Worm (Caenorhabditis elegans) whole organism, young adult: Measurements from ENCODE around the gene pitr-2.
A peak's percentile ranks its signal among the peaks of the same experiment; 100 is the strongest.

Source experiments
- C17E4.6 ChIP-seq: fragments of 200-800 bp; sonication (Bioruptor generic); IDR thresholded peaks from 2 replicates; pipeline ENCODE4 v1.3.6; 2022; ENCODE audit warnings: missing genetic modification reagents, missing genetic modification characterization, missing compliant biosample characterization
- F22D6.2 ChIP-seq: sonication (generic microtip); optimal IDR thresholded peaks from 2 replicates; lab custom pipeline; 2016; ENCODE audit warnings: mild to moderate bottlenecking, missing genetic modification characterization, missing compliant biosample characterization
- F49E8.2 ChIP-seq: sonication (generic microtip); optimal IDR thresholded peaks from 3 replicates; lab custom pipeline; 2017; ENCODE audit warnings: missing genetic modification characterization, mild to moderate bottlenecking, missing compliant biosample characterization, antibody characterized with exemption, moderate library complexity; ENCODE audit not compliant: insufficient read depth
- F57C9.4 ChIP-seq: sonication (generic microtip); optimal IDR thresholded peaks from 2 replicates; lab custom pipeline; 2017; ENCODE audit warnings: mild to moderate bottlenecking, missing genetic modification characterization, missing compliant biosample characterization
- Y53G8AR.9 ChIP-seq: fragments of 200-800 bp; sonication (Bioruptor generic); conservative IDR thresholded peaks from 2 replicates; pipeline ENCODE4 v1.3.6; 2022; ENCODE audit warnings: missing genetic modification reagents, missing genetic modification characterization, missing compliant biosample characterization
- Y56A3A.18 ChIP-seq: fragments of 200-800 bp; sonication (Bioruptor generic); IDR thresholded peaks from 2 replicates; pipeline ENCODE4 v1.3.6; 2022; ENCODE audit warnings: missing genetic modification reagents, missing genetic modification characterization, missing compliant biosample characterization
- Y79H2A.3 ChIP-seq: fragments of 200-800 bp; sonication (Bioruptor generic); conservative IDR thresholded peaks from 2 replicates; pipeline ENCODE4 v1.3.6; 2022; ENCODE audit warnings: missing genetic modification reagents, missing genetic modification characterization, missing compliant biosample characterization
- ZK185.1 ChIP-seq: sonication (generic microtip); optimal IDR thresholded peaks from 2 replicates; lab custom pipeline; 2016; ENCODE audit warnings: mild to moderate bottlenecking, missing genetic modification characterization, missing compliant biosample characterization; ENCODE audit not compliant: poor library complexity, severe bottlenecking
- akir-1 ChIP-seq: fragments of 200-800 bp; sonication (Bioruptor generic); optimal IDR thresholded peaks from 2 replicates; lab custom pipeline; 2018; ENCODE audit warnings: mild to moderate bottlenecking, missing genetic modification characterization, moderate library complexity, missing compliant biosample characterization
- atf-7 ChIP-seq: sonication (generic microtip); optimal IDR thresholded peaks from 2 replicates; lab custom pipeline; 2017; ENCODE audit warnings: mild to moderate bottlenecking, missing genetic modification characterization, missing compliant biosample characterization
- attf-3 ChIP-seq: fragments of 200-800 bp; sonication (Bioruptor generic); conservative IDR thresholded peaks from 2 replicates; pipeline ENCODE4 v1.3.6; 2022; ENCODE audit warnings: missing genetic modification reagents, missing genetic modification characterization, missing compliant biosample characterization
- bed-2 ChIP-seq: fragments of 200-800 bp; sonication (Bioruptor generic); IDR thresholded peaks from 2 replicates; pipeline ENCODE4 v1.3.6; 2022; ENCODE audit warnings: missing genetic modification reagents, missing genetic modification characterization, missing compliant biosample characterization
- ceh-100 ChIP-seq: fragments of 200-800 bp; sonication (Bioruptor generic); IDR thresholded peaks from 2 replicates; pipeline ENCODE4 v1.3.6; 2022; ENCODE audit warnings: missing genetic modification reagents, missing genetic modification characterization, missing compliant biosample characterization
- die-1 ChIP-seq: sonication (generic microtip); optimal IDR thresholded peaks from 2 replicates; lab custom pipeline; 2016; ENCODE audit warnings: missing genotype, mild to moderate bottlenecking, missing genetic modification characterization, missing compliant biosample characterization
- efl-1 ChIP-seq: fragments of 150-350 bp; optimal IDR thresholded peaks from 2 replicates; lab custom pipeline; 2014; ENCODE audit warnings: missing biosample characterization, missing genetic modification reagents, missing genetic modification characterization
- ekl-4 ChIP-seq: fragments of 200-800 bp; sonication (Bioruptor generic); IDR thresholded peaks from 2 replicates; pipeline ENCODE4 v1.3.6; 2022; ENCODE audit warnings: missing genetic modification reagents, missing genetic modification characterization, missing compliant biosample characterization
- him-1 ChIP-seq: sonication (generic microtip); optimal IDR thresholded peaks from 2 replicates; lab custom pipeline; 2016; ENCODE audit warnings: missing genotype, missing genetic modification reagents, missing genetic modification characterization, missing compliant biosample characterization
- hmg-1.2 ChIP-seq: fragments of 200-800 bp; sonication (Bioruptor generic); IDR thresholded peaks from 2 replicates; pipeline ENCODE4 v1.3.6; 2022; ENCODE audit warnings: missing genetic modification reagents, missing genetic modification characterization, missing compliant biosample characterization
- let-607 ChIP-seq, 2 experiments: fragments of 200-800 bp in 1 of 2; sonication (Bioruptor generic) in 1 of 2; sonication (generic microtip) in 1 of 2; optimal IDR thresholded peaks; 2 replicates each; lab custom pipeline; 2016 to 2018; ENCODE audit warnings: mild to moderate bottlenecking in 2 of 2, missing compliant biosample characterization in 2 of 2, missing genetic modification characterization in 2 of 2, moderate library complexity in 2 of 2, missing genotype in 1 of 2
- lin-35 ChIP-seq, 3 experiments: fragments of 150-350 bp in 2 of 3; sonication (generic microtip) in 1 of 3; optimal IDR thresholded peaks; 2 replicates each; lab custom pipeline; 2014 to 2018; ENCODE audit warnings: missing biosample characterization in 3 of 3, missing genetic modification characterization in 3 of 3, missing genetic modification reagents in 3 of 3
- lin-40 ChIP-seq: sonication (generic microtip); optimal IDR thresholded peaks from 2 replicates; lab custom pipeline; 2016; ENCODE audit warnings: missing genetic modification characterization, mild to moderate bottlenecking, missing compliant biosample characterization, missing genotype, missing genetic modification reagents
- madf-10 ChIP-seq: sonication (generic microtip); optimal IDR thresholded peaks from 2 replicates; lab custom pipeline; 2016; ENCODE audit warnings: mild to moderate bottlenecking, missing genetic modification characterization, missing compliant biosample characterization
- madf-6 ChIP-seq: fragments of 200-800 bp; sonication (Bioruptor generic); IDR thresholded peaks from 2 replicates; pipeline ENCODE4 v1.3.6; 2022; ENCODE audit warnings: missing genetic modification reagents, missing genetic modification characterization, missing compliant biosample characterization
- mcd-1 ChIP-seq: fragments of 200-800 bp; sonication (Bioruptor generic); IDR thresholded peaks from 2 replicates; pipeline ENCODE4 v1.3.6; 2022; ENCODE audit warnings: missing genetic modification reagents, missing genetic modification characterization, missing compliant biosample characterization
- mel-28 ChIP-seq: sonication (generic microtip); optimal IDR thresholded peaks from 2 replicates; lab custom pipeline; 2016; ENCODE audit warnings: borderline replicate concordance, mild to moderate bottlenecking, missing genetic modification characterization, missing compliant biosample characterization
- nfyb-1 ChIP-seq: fragments of 200-800 bp; sonication (Bioruptor generic); IDR thresholded peaks from 2 replicates; pipeline ENCODE4 v1.3.6; 2022; ENCODE audit warnings: missing genetic modification reagents, missing genetic modification characterization, missing compliant biosample characterization
- nhr-80 ChIP-seq: sonication (generic microtip); optimal IDR thresholded peaks from 2 replicates; lab custom pipeline; 2016; ENCODE audit warnings: missing genetic modification characterization, missing compliant biosample characterization
- rcor-1 ChIP-seq: fragments of 200-800 bp; sonication (Bioruptor generic); IDR thresholded peaks from 2 replicates; pipeline ENCODE4 v1.3.6; 2022; ENCODE audit warnings: missing genetic modification reagents, missing genetic modification characterization, missing compliant biosample characterization
- repo-1 ChIP-seq: sonication (generic microtip); optimal IDR thresholded peaks from 2 replicates; lab custom pipeline; 2017; ENCODE audit warnings: mild to moderate bottlenecking, missing genetic modification characterization, missing compliant biosample characterization
- sea-2 ChIP-seq: fragments of 200-800 bp; sonication (Bioruptor generic); IDR thresholded peaks from 2 replicates; pipeline ENCODE4 v1.3.6; 2022; ENCODE audit warnings: missing genetic modification characterization, missing compliant biosample characterization
- snpc-3.4 ChIP-seq: sonication (generic microtip); optimal IDR thresholded peaks from 2 replicates; lab custom pipeline; 2017; ENCODE audit warnings: missing genetic modification characterization, mild to moderate bottlenecking, missing compliant biosample characterization, antibody characterized with exemption, moderate library complexity, missing genotype, missing genetic modification reagents
- snpc-4 ChIP-seq, 5 experiments: fragments of 150-350 bp in 1 of 5; sonication (generic microtip) in 4 of 5; optimal IDR thresholded peaks; 2 replicates each; lab custom pipeline; 2014 to 2018; ENCODE audit warnings: missing genetic modification characterization in 5 of 5, missing biosample characterization in 3 of 5, antibody characterized with exemption in 2 of 5, mild to moderate bottlenecking in 2 of 5, missing compliant biosample characterization in 2 of 5, missing genotype in 2 of 5, moderate library complexity in 2 of 5, missing genetic modification reagents in 1 of 5
- somi-1 ChIP-seq: fragments of 200-800 bp; sonication (Bioruptor generic); optimal IDR thresholded peaks from 2 replicates; lab custom pipeline; 2018; ENCODE audit warnings: mild to moderate bottlenecking, missing genetic modification characterization, missing compliant biosample characterization
- tlf-1 ChIP-seq: fragments of 200-800 bp; sonication (Bioruptor generic); optimal IDR thresholded peaks from 2 replicates; lab custom pipeline; 2018; ENCODE audit warnings: mild to moderate bottlenecking, missing genetic modification characterization, missing compliant biosample characterization
- unc-62 ChIP-seq: fragments of 150-350 bp; optimal IDR thresholded peaks from 2 replicates; lab custom pipeline; 2014; ENCODE audit warnings: missing biosample characterization, missing genetic modification reagents, missing genetic modification characterization
- ztf-22 ChIP-seq: fragments of 200-800 bp; sonication (Bioruptor generic); optimal IDR thresholded peaks from 2 replicates; lab custom pipeline; 2018; ENCODE audit warnings: mild to moderate bottlenecking, missing genetic modification characterization, moderate library complexity, missing compliant biosample characterization
- ztf-6 ChIP-seq: fragments of 200-800 bp; sonication (Bioruptor generic); IDR thresholded peaks from 2 replicates; pipeline ENCODE4 v1.3.6; 2022; ENCODE audit warnings: missing genetic modification reagents, missing genetic modification characterization, missing compliant biosample characterization

The pitr-2 gene

DNA sequence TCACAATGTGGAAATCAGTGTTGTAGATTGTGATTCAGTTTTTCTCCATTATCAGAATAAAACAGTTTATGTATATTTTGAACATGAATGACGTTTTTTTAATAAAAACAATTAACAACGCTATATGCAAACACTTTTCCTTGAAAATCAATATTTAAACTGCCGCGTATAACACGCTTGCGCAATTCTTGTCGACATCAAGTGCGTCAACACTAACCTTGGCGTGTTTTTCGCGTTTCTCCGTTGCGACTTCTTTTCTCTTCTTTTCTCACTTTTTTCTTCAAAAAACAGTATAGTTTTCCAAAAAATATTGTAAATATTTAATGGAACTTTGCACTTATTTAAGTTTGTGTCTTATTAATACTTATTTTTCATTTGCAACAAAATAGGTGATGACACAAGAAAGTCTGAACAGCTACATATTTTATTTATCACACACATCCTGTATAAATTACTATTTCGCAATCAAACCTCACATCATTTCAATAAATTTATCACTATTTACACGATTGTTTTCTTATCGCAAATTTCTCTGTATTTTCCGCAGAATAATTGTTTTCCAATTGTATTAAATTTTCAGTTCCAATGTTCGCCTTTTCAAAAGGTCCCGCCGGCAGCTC, 37.8 kb upstream of the pitr-2 start, which contains the start of gene spas-1 (continued):
- peak; percentile 46 for TF ChIP-seq ZK185.1
- no peak for TF ChIP-seq ztf-6 (GFP tag; lab: Robert Waterston, UW)
- TF ChIP-seq attf-3 (GFP tag; lab: Robert Waterston, UW): 0 out of 2 replicates have a peak, but pooled peaks have one; percentile 14
- no peak for TF ChIP-seq bed-2 (GFP tag; lab: Robert Waterston, UW)
- peak; percentile 84 for TF ChIP-seq mcd-1 (GFP tag; lab: Robert Waterston, UW)
- 0 out of 2 replicates have a peak, but pooled peaks have one; percentile 22 for TF ChIP-seq Y53G8AR.9 (GFP tag; lab: Robert Waterston, UW)
- TF ChIP-seq let-607 (tag; optimal IDR thresholded peaks at IDR 0.05; lab: Kevin White, UChicago): peak in 1 of 2 experiments; percentile 47
- TF ChIP-seq him-1 (tag; lab: Kevin White, UChicago): peak; percentile 7
- TF ChIP-seq sea-2 (GFP tag; lab: Robert Waterston, UW): no peak
- TF ChIP-seq F22D6.2 (tag; lab: Kevin White, UChicago): peak; percentile 26
- peak; percentile 52 for TF ChIP-seq madf-10 (tag; lab: Kevin White, UChicago)
- peak; percentile 3 for TF ChIP-seq die-1
- no peak for TF ChIP-seq Y79H2A.3
- TF ChIP-seq nfyb-1 (GFP tag; lab: Robert Waterston, UW): peak; percentile 56; the same call in 1 of the 2 replicates
- TF ChIP-seq ztf-22: no peak
- TF ChIP-seq hmg-1.2 (GFP tag; lab: Robert Waterston, UW): peak; percentile 29; the same call in 1 of the 2 replicates
- peak; percentile 38 for TF ChIP-seq repo-1 (tag; lab: Kevin White, UChicago)
- no peak for TF ChIP-seq C17E4.6
- peak; percentile 68 for TF ChIP-seq tlf-1 (GFP tag; lab: Kevin White, UChicago)
- peak; percentile 49; the same call in 1 of the 2 replicates for TF ChIP-seq Y56A3A.18 (GFP tag; lab: Robert Waterston, UW)
- TF ChIP-seq madf-6 (GFP tag; lab: Robert Waterston, UW): peak; percentile 72
- TF ChIP-seq nhr-80 (tag; lab: Kevin White, UChicago): peak; percentile 77
- TF ChIP-seq lin-40 (tag; lab: Kevin White, UChicago): peak; percentile 86
- no peak for TF ChIP-seq F49E8.2
- no peak for TF ChIP-seq unc-62 (GFP tag; lab: Kevin White, UChicago)
- TF ChIP-seq mel-28 (tag; lab: Kevin White, UChicago): no peak
- peak; percentile 85 for TF ChIP-seq rcor-1 (GFP tag; lab: Robert Waterston, UW)
- TF ChIP-seq ekl-4 (GFP tag; lab: Robert Waterston, UW): peak; percentile 70; the same call in 1 of the 2 replicates
- TF ChIP-seq snpc-4 (GFP tag; optimal IDR thresholded peaks at IDR 0.05; lab: Kevin White, UChicago): no peak
- TF ChIP-seq snpc-4 (tag; optimal IDR thresholded peaks at IDR 0.05; lab: Kevin White, UChicago): peak in 1 of 4 experiments; percentile 76
- no peak for TF ChIP-seq atf-7 (tag; lab: Kevin White, UChicago)
- TF ChIP-seq efl-1 (GFP tag; lab: Kevin White, UChicago): peak; percentile 79
- TF ChIP-seq F57C9.4: no peak
- peak; percentile 34; the same call in 1 of the 2 replicates for TF ChIP-seq ceh-100 (GFP tag; lab: Robert Waterston, UW)
- peak; percentile 71 for TF ChIP-seq snpc-3.4
- TF ChIP-seq somi-1 (GFP tag; lab: Kevin White, UChicago): peak; percentile 25
- peak; percentile 23 to 96 (median 81) for TF ChIP-seq lin-35 (GFP tag; optimal IDR thresholded peaks at IDR 0.05; lab: Kevin White, UChicago)
- no peak for TF ChIP-seq akir-1 (GFP tag; lab: Kevin White, UChicago)
